Worm (Caenorhabditis elegans) whole organism, L4 larva: ENCODE results near the gene rps-18.

ENCODE experiments used
- madf-5 ChIP-seq, 2 experiments: fragments of 200-800 bp; sonication (Bioruptor generic); IDR thresholded peaks; 2 replicates each; pipeline ENCODE4 v1.3.6; 2022; ENCODE audit warnings: missing compliant biosample characterization in 2 of 2, missing genetic modification characterization in 2 of 2
- nhr-10 ChIP-seq: fragments of 150-350 bp; optimal IDR thresholded peaks from 2 replicates; lab custom pipeline; 2014; ENCODE audit warnings: missing biosample characterization, missing genetic modification characterization
- unc-62 ChIP-seq, 3 experiments: fragments of 150-350 bp in 1 of 3; sonication (generic microtip); optimal IDR thresholded peaks in 2 of 3; peaks in 1 of 3; 1 replicate in 1 of 3; 2 replicates in 2 of 3; lab custom pipeline; 2014 to 2017; ENCODE audit warnings: missing biosample characterization in 3 of 3, missing genetic modification characterization in 3 of 3, missing genetic modification reagents in 3 of 3, missing genotype in 1 of 3

DNA sequence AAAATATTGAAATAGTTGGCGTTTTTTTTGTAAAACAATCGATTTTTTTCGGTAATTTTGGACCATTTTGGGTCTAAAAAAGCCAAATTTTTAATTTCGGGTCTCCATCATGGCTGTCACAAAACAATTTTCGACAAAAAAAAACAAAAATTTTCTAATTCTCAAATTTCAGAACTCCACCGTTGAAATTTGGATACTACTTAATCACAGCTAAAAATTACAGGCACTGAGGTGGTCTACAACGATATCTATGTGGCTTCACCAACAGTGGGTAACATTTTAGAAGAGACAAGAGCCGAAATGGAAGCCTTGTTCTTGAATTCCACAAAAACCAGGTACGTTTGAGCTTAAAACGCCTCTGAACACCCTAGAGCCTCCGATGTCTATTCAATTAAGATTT is 23.2 kb upstream of the rps-18 start, which contains the start of gene Y57G11C.1142:
- TF ChIP-seq nhr-10 (tag; lab: Kevin White, UChicago), result no peak
- TF ChIP-seq unc-62 (GFP tag; optimal IDR thresholded peaks at IDR 0.05 in 1 of 2; lab: Kevin White, UChicago), result no peak
- TF ChIP-seq unc-62 (tag; optimal IDR thresholded peaks at IDR 0.05; lab: Kevin White, UChicago), result no peak
- no peak for TF ChIP-seq madf-5 (GFP tag; IDR thresholded peaks at IDR 0.05; lab: Robert Waterston, UW)
